Worm (Caenorhabditis elegans) whole organism, midembryonic: ENCODE measurements around the gene nhr-272.

ENCODE experiments used
- T22C8.4 ChIP-seq: fragments of 200-800 bp; sonication (Bioruptor generic); IDR thresholded peaks from 2 replicates; pipeline ENCODE4 v1.3.6; 2022; ENCODE audit warnings: missing genetic modification characterization, missing compliant biosample characterization
- cog-1 ChIP-seq: sonication (generic microtip); optimal IDR thresholded peaks from 2 replicates; lab custom pipeline; 2016; ENCODE audit warnings: missing genetic modification characterization, missing compliant biosample characterization
- flt-1 ChIP-seq: fragments of 200-800 bp; sonication (Bioruptor generic); IDR thresholded peaks from 2 replicates; pipeline ENCODE4 v1.3.6; 2022; ENCODE audit warnings: missing genetic modification characterization, missing compliant biosample characterization
- klf-2 ChIP-seq: fragments of 200-800 bp; sonication (Bioruptor generic); conservative IDR thresholded peaks from 2 replicates; pipeline ENCODE4 v1.3.6; 2022; ENCODE audit warnings: missing genetic modification reagents, missing genetic modification characterization, missing compliant biosample characterization
- med-1 ChIP-seq: sonication (generic microtip); optimal IDR thresholded peaks from 2 replicates; lab custom pipeline; 2017; ENCODE audit warnings: missing genetic modification characterization, mild to moderate bottlenecking, missing compliant biosample characterization, antibody characterized with exemption, missing genetic modification reagents; ENCODE audit not compliant: insufficient read depth
- ref-1 ChIP-seq: fragments of 200-800 bp; sonication (Bioruptor generic); conservative IDR thresholded peaks from 2 replicates; pipeline ENCODE4 v1.3.6; 2022; ENCODE audit warnings: missing genetic modification reagents, missing genetic modification characterization, missing compliant biosample characterization
- tab-1 ChIP-seq: fragments of 200-800 bp; sonication (Bioruptor generic); IDR thresholded peaks from 2 replicates; pipeline ENCODE4 v1.3.6; 2022; ENCODE audit warnings: missing genetic modification characterization, missing compliant biosample characterization
- ztf-23 ChIP-seq: fragments of 200-800 bp; sonication (Bioruptor generic); IDR thresholded peaks from 2 replicates; pipeline ENCODE4 v1.3.6; 2022; ENCODE audit warnings: missing genetic modification reagents, missing genetic modification characterization, missing compliant biosample characterization
- ztf-29 ChIP-seq: fragments of 200-800 bp; sonication (Bioruptor generic); IDR thresholded peaks from 2 replicates; pipeline ENCODE4 v1.3.6; 2022; ENCODE audit warnings: missing genetic modification reagents, missing genetic modification characterization, missing compliant biosample characterization

nhr-272 gene

ce11 chrX:12704721-12705120, at the start of gene nhr-272:
Gene nhr-272, minus strand, starts transcription at chrX:12704821.
- no peak for TF ChIP-seq T22C8.4 (GFP tag; lab: Robert Waterston, UW)
- TF ChIP-seq tab-1, result no peak
- no peak for TF ChIP-seq klf-2 (GFP tag; lab: Robert Waterston, UW)
- no peak for TF ChIP-seq ref-1 (GFP tag; lab: Robert Waterston, UW)
- no peak for TF ChIP-seq cog-1 (tag; lab: Kevin White, UChicago)
- TF ChIP-seq ztf-23 (GFP tag; lab: Robert Waterston, UW), result no peak
- no peak for TF ChIP-seq med-1 (GFP tag; lab: Kevin White, UChicago)
- no peak for TF ChIP-seq ztf-29 (GFP tag; lab: Robert Waterston, UW)
- no peak for TF ChIP-seq flt-1

DNA sequence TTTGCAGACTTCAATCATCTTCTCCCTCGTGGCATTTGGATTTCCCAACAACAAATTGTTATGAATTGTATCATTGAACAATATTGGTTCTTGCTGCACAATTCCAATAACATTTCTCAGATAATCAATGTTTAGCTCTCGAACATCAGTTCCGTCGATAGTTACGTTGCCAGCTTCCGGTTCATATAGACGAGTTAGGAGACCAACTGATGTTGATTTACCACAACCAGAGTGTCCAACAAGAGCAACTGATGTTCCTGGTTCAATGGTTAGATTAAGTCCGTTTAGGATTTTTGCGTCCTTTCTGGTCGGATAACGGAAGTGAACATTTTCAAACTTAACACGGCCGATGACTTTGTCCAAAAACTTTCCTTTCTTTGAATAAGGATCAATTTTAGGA, 49.4 kb upstream of the nhr-272 start:
- no peak for TF ChIP-seq klf-2 (GFP tag; lab: Robert Waterston, UW)
- TF ChIP-seq med-1 (GFP tag; lab: Kevin White, UChicago), result no peak
- TF ChIP-seq tab-1, result no peak
- no peak for TF ChIP-seq ztf-23 (GFP tag; lab: Robert Waterston, UW)
- no peak for TF ChIP-seq flt-1
- TF ChIP-seq ref-1 (GFP tag; lab: Robert Waterston, UW), result no peak
- TF ChIP-seq cog-1 (tag; lab: Kevin White, UChicago), result no peak
- TF ChIP-seq ztf-29 (GFP tag; lab: Robert Waterston, UW), result no peak
- no peak for TF ChIP-seq T22C8.4 (GFP tag; lab: Robert Waterston, UW)

ce11 chrX:12750805-12751204, 46.2 kb upstream of the nhr-272 start:
- TF ChIP-seq ztf-29 (GFP tag; lab: Robert Waterston, UW) (no peak), T22C8.4 (GFP tag; lab: Robert Waterston, UW) (no peak), tab-1 (no peak), flt-1 (no peak), med-1 (GFP tag; lab: Kevin White, UChicago) (no peak), ref-1 (GFP tag; lab: Robert Waterston, UW) (no peak), ztf-23 (GFP tag; lab: Robert Waterston, UW) (no peak), cog-1 (tag; lab: Kevin White, UChicago) (no peak)

DNA sequence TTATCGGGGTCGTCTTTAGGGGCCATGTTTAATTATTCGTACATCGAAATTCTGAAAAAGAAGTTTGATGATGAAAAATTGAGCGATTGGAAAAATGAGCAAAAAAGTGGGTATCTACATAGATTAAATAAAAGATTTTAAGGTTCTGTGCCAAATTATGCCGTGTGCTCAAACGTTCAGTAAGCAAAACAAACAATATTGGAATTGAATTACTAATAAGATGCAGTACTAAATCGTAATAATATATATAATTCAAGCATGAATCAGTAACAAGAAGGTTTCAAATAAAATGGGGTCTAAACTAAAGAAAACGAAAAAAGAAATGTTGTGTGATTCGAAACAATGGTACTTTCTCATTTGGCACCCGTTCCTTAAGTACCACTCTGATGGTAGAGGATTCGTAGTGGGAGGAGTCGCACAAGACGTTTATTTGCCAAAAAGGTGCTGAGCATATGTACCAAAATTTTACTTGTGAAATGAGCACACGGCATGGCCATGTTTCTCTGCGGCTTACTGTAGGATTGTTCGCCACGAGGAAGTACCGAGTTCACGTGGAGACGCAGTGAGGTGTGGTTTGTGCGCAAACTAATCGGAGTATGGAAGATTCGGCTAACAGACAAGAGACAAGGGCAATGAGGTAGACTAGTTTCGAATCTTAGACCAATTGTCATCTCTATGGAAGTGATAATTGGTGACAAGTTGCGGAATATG, 45.1 kb upstream of the nhr-272 start, which contains the start of gene pgp-14:
Gene pgp-14, minus strand, starts transcription at position 51 of the 711 bp plus-strand sequence.
- no peak for TF ChIP-seq ref-1 (GFP tag; lab: Robert Waterston, UW)
- no peak for TF ChIP-seq med-1 (GFP tag; lab: Kevin White, UChicago)
- no peak for TF ChIP-seq T22C8.4 (GFP tag; lab: Robert Waterston, UW)
- TF ChIP-seq ztf-23 (GFP tag; lab: Robert Waterston, UW), result no peak
- no peak for TF ChIP-seq ztf-29 (GFP tag; lab: Robert Waterston, UW)
- TF ChIP-seq flt-1, result no peak
- TF ChIP-seq cog-1 (tag; lab: Kevin White, UChicago), result no peak
- no peak for TF ChIP-seq tab-1
- TF ChIP-seq klf-2 (GFP tag; lab: Robert Waterston, UW), result no peak

DNA sequence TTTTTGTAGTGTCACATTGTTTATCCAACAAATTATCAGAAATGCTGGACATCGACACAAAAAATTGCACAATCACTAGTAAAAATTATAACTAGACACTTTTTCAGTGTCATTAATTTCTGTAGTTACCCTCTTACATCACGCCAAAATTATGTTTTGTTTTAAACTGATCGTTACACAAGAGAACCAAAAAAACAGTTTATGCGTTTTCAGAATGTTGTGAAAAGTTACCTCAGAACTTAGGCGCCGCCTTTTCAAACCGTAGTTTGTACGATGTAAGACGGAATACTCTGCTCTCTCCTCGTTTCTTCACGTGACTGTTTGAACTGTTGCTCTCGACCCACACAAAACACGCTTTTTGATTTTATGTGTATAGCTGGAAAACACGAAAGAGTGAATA, 33.8 kb upstream of the nhr-272 start, which contains the start of gene pgp-13:
Gene pgp-13, plus strand, starts transcription at position 301 of the 400 bp plus-strand sequence.
- TF ChIP-seq T22C8.4 (GFP tag; lab: Robert Waterston, UW), result no peak
- TF ChIP-seq flt-1, result no peak
- TF ChIP-seq ztf-23 (GFP tag; lab: Robert Waterston, UW), result no peak
- no peak for TF ChIP-seq tab-1
- TF ChIP-seq med-1 (GFP tag; lab: Kevin White, UChicago), result no peak
- no peak for TF ChIP-seq cog-1 (tag; lab: Kevin White, UChicago)
- TF ChIP-seq klf-2 (GFP tag; lab: Robert Waterston, UW), result no peak
- no peak for TF ChIP-seq ztf-29 (GFP tag; lab: Robert Waterston, UW)
- no peak for TF ChIP-seq ref-1 (GFP tag; lab: Robert Waterston, UW)

DNA sequence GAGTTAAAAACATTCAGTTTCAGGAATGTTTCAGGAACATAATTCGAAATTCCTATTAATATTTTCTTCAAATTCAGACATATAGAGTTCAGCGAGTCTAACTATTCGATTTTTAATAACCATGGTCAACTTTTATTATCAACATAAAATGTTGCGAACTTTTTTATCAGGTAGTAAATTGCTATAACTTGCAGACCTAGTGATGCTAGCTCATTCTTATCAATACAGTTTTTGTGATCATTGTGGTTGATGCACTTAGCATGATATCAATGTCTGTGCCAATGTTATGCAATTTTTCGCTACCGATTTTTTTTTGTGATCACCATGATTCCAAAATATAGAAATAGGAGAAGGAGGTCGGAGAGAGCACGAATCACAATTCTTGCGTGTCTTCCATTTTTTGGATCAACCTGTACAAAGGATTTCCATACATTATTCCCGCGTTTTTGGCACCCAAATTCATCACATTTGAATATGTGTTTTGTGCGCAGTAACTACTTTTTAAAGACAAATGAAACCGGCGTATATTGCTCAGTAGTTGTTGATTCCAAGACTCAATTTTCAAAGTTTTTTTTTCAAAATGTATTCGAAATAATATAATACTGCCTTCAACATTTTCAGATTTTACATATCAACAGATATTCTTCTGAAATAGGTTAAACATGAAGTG, 26.7 kb upstream of the nhr-272 start, which contains the start of gene pgp-12:
Gene pgp-12, plus strand, starts transcription at position 620 of the 670 bp plus-strand sequence.
- TF ChIP-seq tab-1, result no peak
- no peak for TF ChIP-seq ref-1 (GFP tag; lab: Robert Waterston, UW)
- TF ChIP-seq klf-2 (GFP tag; lab: Robert Waterston, UW), result no peak
- no peak for TF ChIP-seq T22C8.4 (GFP tag; lab: Robert Waterston, UW)
- no peak for TF ChIP-seq ztf-29 (GFP tag; lab: Robert Waterston, UW)
- TF ChIP-seq ztf-23 (GFP tag; lab: Robert Waterston, UW), result no peak
- no peak for TF ChIP-seq med-1 (GFP tag; lab: Kevin White, UChicago)
- no peak for TF ChIP-seq flt-1
- TF ChIP-seq cog-1 (tag; lab: Kevin White, UChicago), result no peak

DNA sequence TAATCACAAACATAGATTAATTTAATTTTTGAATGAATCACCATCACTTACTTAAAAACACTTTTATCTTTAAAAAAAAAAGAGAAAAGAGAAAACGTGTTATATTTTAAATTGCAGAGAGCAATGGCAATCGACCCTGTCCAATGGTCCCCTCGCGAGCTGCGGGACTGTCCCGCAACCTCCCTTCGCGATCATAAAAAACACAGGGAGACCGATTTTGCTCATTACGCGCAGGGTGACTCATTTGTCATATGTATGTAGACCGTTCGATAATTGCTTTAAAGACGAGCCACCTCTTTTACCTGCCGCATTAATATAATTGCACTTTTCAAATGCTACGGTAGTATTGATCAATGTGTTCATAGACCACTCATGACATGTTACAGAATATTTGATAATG, 25.5 kb upstream of the nhr-272 start:
- TF ChIP-seq ztf-23 (GFP tag; lab: Robert Waterston, UW) (no peak), flt-1 (no peak), med-1 (GFP tag; lab: Kevin White, UChicago) (no peak), T22C8.4 (GFP tag; lab: Robert Waterston, UW) (no peak), tab-1 (no peak), ref-1 (GFP tag; lab: Robert Waterston, UW) (no peak), ztf-29 (GFP tag; lab: Robert Waterston, UW) (no peak), klf-2 (GFP tag; lab: Robert Waterston, UW) (no peak), cog-1 (tag; lab: Kevin White, UChicago) (no peak)

- TF ChIP-seq cog-1 (tag; lab: Kevin White, UChicago), result no peak
- TF ChIP-seq ztf-29 (GFP tag; lab: Robert Waterston, UW), result no peak
Measured at ce11 chrX:12726129-12726528, 21.5 kb upstream of the nhr-272 start.

DNA sequence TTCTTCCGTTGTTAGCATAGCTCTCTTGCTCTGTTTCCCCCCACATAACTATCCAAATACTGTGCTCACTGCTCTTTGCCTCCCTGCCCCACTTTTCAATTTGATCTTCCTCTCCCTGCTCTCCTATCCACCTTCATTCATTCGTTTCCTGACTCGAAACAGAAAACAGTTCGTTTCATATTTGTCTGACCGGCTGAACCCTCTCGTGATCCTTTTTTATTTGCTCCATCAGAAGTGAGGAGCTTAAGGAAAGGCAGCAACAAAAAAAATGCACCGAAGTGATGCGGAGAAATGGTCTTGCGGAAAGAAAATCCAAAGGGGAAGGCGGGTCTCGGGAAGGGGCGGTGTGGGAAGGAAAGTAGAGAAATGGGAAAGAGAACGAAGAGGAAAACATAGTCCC, 16.8 kb upstream of the nhr-272 start:
- TF ChIP-seq klf-2 (GFP tag; lab: Robert Waterston, UW) (no peak), ztf-23 (GFP tag; lab: Robert Waterston, UW) (no peak), T22C8.4 (GFP tag; lab: Robert Waterston, UW) (no peak), ref-1 (GFP tag; lab: Robert Waterston, UW) (no peak), med-1 (GFP tag; lab: Kevin White, UChicago) (no peak), cog-1 (tag; lab: Kevin White, UChicago) (no peak), ztf-29 (GFP tag; lab: Robert Waterston, UW) (no peak), tab-1 (no peak), flt-1 (no peak)
